Fruit fly (Drosophila melanogaster): ENCODE measurements around the gene Kr-h2.
A peak's percentile ranks its signal among the peaks of the same experiment; 100 is the strongest.

The Kr-h2 gene

dm6 chr2L:6086771-6087170, 16.0 kb downstream of the Kr-h2 start:
- TF ChIP-seq Dll (optimal IDR thresholded peaks at IDR 0.05) (no peak), usp (GFP tag; optimal IDR thresholded peaks at IDR 0.05) (no peak), EcR (GFP tag; optimal IDR thresholded peaks at IDR 0.05) (no peak), CG8478 (optimal IDR thresholded peaks at IDR 0.05) (no peak), pan (optimal IDR thresholded peaks at IDR 0.05) (no peak), psq (optimal IDR thresholded peaks at IDR 0.05) (no peak)

- TF ChIP-seq EcR (GFP tag; optimal IDR thresholded peaks at IDR 0.05), result peak in 1 of 2 experiments; percentile 55
- TF ChIP-seq usp (GFP tag; optimal IDR thresholded peaks at IDR 0.05), result no peak
Observed at dm6 chr2L:6087685-6088084, 16.9 kb downstream of the Kr-h2 start.

DNA sequence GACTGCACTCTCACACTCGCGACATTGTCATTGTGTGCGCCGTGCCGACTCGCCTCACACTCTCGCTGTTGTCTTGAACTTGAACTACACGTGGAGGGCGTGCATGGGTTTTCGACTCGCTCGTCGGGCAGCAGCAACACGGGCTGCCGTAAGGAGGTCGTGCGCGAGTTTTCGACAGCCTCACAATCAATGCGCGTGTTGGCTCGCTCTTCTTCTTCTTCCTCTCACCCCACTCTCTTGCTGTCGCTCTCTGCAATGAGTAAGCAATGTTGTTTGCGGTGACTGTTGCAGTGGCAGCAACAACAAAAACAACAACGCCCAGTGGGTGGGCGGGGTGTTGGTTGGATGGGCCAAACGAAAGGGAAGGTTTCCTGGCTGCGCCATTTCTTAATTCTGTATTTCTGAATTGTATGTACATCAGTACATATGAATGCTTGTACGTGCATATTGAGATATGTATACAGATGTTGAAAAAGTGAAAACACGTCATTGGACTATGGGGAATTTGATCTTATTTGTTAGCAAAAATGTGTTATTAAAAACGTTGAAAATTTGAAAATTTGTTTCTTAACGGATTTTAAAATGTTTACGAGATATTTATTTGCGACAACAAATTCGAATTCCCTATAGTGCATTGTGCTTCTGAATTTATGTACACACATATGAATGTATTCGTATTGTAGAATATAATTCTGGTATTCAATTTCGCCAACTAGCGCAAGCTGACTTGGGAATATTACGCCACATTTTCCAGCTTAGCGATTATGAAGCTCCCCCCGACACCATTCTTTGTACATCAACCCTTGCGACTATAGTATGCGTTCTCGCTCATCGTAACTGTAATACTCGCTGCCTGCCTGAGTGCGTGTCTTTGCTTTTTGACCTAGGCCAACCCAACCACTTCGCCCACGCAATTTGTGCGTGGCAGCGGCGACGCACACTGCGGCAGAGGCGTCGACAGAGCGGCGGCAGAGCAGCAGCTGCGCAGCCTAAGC, 17.9 kb downstream of the Kr-h2 start:
- TF ChIP-seq Dll (optimal IDR thresholded peaks at IDR 0.05) (peak; percentile 90), usp (GFP tag; optimal IDR thresholded peaks at IDR 0.05) (no peak), EcR (GFP tag; optimal IDR thresholded peaks at IDR 0.05) (peak; percentile 92 to 97)

DNA sequence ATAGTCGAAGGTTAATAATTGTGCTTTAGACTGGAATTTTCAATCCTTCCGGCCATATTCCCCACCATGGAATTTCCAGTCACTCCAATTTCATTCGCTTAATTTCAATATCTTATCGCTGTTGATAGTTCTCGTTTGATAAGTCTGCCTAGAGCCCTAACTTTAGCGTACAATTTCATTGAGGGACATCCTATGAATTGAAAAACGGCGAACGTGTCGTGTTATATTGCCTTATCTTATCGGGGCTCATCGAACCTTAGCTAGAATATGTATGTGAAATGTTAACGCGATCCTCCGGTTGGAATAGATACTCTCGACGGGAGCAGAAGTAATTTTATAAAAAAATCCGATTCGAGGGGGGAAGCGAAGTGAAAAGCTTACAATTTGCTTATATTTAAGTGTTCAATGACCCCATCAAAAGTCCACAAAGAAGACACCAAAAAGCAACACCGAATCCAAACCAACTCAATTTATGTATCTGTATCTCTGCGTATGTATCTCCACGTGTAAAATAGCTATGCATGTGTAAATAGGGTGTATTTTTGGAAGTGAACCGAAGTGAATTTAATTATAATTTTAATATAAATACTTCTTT, 18.9 kb downstream of the Kr-h2 start:
- TF ChIP-seq CG8478 (optimal IDR thresholded peaks at IDR 0.05), result no peak
- TF ChIP-seq usp (GFP tag; optimal IDR thresholded peaks at IDR 0.05), result no peak
- TF ChIP-seq pan (optimal IDR thresholded peaks at IDR 0.05), result no peak
- no peak for TF ChIP-seq psq (optimal IDR thresholded peaks at IDR 0.05)
- no peak for TF ChIP-seq Dll (optimal IDR thresholded peaks at IDR 0.05)
- no peak for TF ChIP-seq EcR (GFP tag; optimal IDR thresholded peaks at IDR 0.05)

- TF ChIP-seq EcR (GFP tag; optimal IDR thresholded peaks at IDR 0.05), result no peak
- TF ChIP-seq pan (optimal IDR thresholded peaks at IDR 0.05), result no peak
- TF ChIP-seq usp (GFP tag; optimal IDR thresholded peaks at IDR 0.05), result no peak
- TF ChIP-seq Dll (optimal IDR thresholded peaks at IDR 0.05), result no peak
- no peak for TF ChIP-seq psq (optimal IDR thresholded peaks at IDR 0.05)
- no peak for TF ChIP-seq CG8478 (optimal IDR thresholded peaks at IDR 0.05)
Observed at dm6 chr2L:6090365-6090764, 19.6 kb downstream of the Kr-h2 start.

- no peak for TF ChIP-seq CG8478 (optimal IDR thresholded peaks at IDR 0.05)
- no peak for TF ChIP-seq Dll (optimal IDR thresholded peaks at IDR 0.05)
- no peak for TF ChIP-seq EcR (GFP tag; optimal IDR thresholded peaks at IDR 0.05)
- TF ChIP-seq pan (optimal IDR thresholded peaks at IDR 0.05), result no peak
- TF ChIP-seq psq (optimal IDR thresholded peaks at IDR 0.05), result no peak
- no peak for TF ChIP-seq usp (GFP tag; optimal IDR thresholded peaks at IDR 0.05)
Observed at dm6 chr2L:6090786-6091716, 20.3 kb downstream of the Kr-h2 start, which contains the start of gene CG45075. CG45075 (plus strand) TSS chr2L:6091412.

dm6 chr2L:6092300-6092699, 21.5 kb downstream of the Kr-h2 start:
- TF ChIP-seq psq (optimal IDR thresholded peaks at IDR 0.05) (no peak), EcR (GFP tag; optimal IDR thresholded peaks at IDR 0.05) (no peak), usp (GFP tag; optimal IDR thresholded peaks at IDR 0.05) (no peak), CG8478 (optimal IDR thresholded peaks at IDR 0.05) (no peak), pan (optimal IDR thresholded peaks at IDR 0.05) (no peak), Dll (optimal IDR thresholded peaks at IDR 0.05) (no peak)

DNA sequence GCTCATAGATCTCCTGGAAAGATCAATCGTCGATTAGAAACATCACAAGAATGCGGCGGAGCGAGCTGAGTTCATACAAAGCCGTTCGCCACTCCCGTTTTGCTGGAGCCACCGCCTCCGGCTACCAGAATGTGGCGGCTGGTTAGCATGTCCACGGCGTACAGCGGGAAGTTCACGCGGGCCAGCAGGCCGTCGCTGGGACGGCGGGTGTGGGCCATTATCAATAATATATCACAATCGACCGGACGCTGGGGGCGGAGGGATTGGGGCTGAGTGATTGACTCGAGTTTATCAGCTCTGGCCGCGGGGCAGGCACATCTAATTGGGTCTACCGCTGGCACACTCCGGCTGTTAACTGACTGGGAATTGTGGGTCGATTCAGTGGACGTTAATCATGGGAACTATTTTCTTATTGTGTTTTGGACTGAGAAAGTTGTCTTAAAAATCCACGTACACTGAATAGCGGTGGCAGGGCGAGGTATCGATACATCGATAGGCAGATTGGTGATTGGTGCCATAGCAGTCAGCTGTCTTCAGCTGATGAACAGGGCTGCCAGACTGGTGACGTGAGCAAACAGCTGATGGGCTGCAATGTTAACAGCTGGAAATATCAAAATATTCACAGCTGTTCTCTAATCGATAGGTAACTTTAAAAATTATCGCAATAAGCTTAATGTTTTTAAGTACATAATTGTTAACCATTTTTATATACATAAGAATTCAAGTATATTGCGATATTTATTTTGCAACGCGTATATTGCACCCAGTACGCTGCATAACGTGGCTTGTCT, 27.9 kb downstream of the Kr-h2 start, which contains the start of gene CG9175:
Gene CG9175 (minus strand): TSS at position 488 of the 791 bp plus-strand sequence.
- TF ChIP-seq psq (optimal IDR thresholded peaks at IDR 0.05), result no peak
- no peak for TF ChIP-seq CG8478 (optimal IDR thresholded peaks at IDR 0.05)
- no peak for TF ChIP-seq EcR (GFP tag; optimal IDR thresholded peaks at IDR 0.05)
- no peak for TF ChIP-seq Dll (optimal IDR thresholded peaks at IDR 0.05)
- TF ChIP-seq pan (optimal IDR thresholded peaks at IDR 0.05), result no peak
- TF ChIP-seq usp (GFP tag; optimal IDR thresholded peaks at IDR 0.05), result no peak

DNA sequence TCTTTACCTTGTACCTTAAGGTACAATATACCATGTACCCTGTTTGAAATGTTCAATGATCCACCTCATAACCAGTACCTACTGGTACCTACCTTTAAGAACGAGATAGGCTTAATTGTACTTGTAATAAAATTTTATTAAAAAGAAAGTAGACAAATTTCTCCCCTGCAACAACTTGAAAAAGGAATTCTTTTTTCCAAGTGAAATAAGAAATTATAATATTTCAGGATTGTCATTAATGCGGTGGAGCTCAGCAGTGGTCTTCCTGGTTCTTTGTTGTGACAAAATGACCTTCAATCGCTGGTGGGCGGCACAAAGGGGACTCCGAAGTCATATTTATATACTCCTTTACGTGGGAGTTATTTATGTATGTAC, 28.5 kb downstream of the Kr-h2 start:
- TF ChIP-seq pan (optimal IDR thresholded peaks at IDR 0.05) (no peak), usp (GFP tag; optimal IDR thresholded peaks at IDR 0.05) (no peak)

- no peak for TF ChIP-seq CG8478 (optimal IDR thresholded peaks at IDR 0.05)
- peak; percentile 10 for TF ChIP-seq pan (optimal IDR thresholded peaks at IDR 0.05)
- no peak for TF ChIP-seq EcR (GFP tag; optimal IDR thresholded peaks at IDR 0.05)
- no peak for TF ChIP-seq usp (GFP tag; optimal IDR thresholded peaks at IDR 0.05)
- no peak for TF ChIP-seq Dll (optimal IDR thresholded peaks at IDR 0.05)
- TF ChIP-seq psq (optimal IDR thresholded peaks at IDR 0.05), result no peak
Observed at dm6 chr2L:6100202-6100689, 29.5 kb downstream of the Kr-h2 start, which contains the start of gene stai. stai (plus strand) TSS chr2L:6100377.

Measured in whole organism.